Fruit fly (Drosophila melanogaster) whole organism, embryonic: ENCODE results near the gene CG11882.

Experiments
- Abd-B ChIP-seq: fragments of 200-800 bp; sonication (Bioruptor generic); optimal IDR thresholded peaks from 2 replicates; lab custom pipeline; 2018; ENCODE audit warnings: missing biosample characterization, mild to moderate bottlenecking, missing genetic modification characterization, moderate library complexity
- Atf6 ChIP-seq: fragments of 200-800 bp; sonication (Bioruptor generic); IDR thresholded peaks from 2 replicates; pipeline ENCODE4 v1.3.6; 2022; ENCODE audit warnings: missing biosample characterization, missing genetic modification characterization
- CG10565 ChIP-seq: fragments of 200-800 bp; sonication (Bioruptor generic); optimal IDR thresholded peaks from 3 replicates; lab custom pipeline; 2016; ENCODE audit warnings: missing biosample characterization, mild to moderate bottlenecking, missing genetic modification characterization
- CG11456 ChIP-seq: fragments of 200-800 bp; sonication (Bioruptor generic); IDR thresholded peaks from 3 replicates; pipeline ENCODE4 v1.3.6; 2022; ENCODE audit warnings: missing biosample characterization, missing genetic modification characterization
- CG11696 ChIP-seq: fragments of 200-800 bp; sonication (Bioruptor generic); IDR thresholded peaks from 2 replicates; pipeline ENCODE4 v1.3.6; 2022; ENCODE audit warnings: missing biosample characterization, missing genetic modification characterization
- CG12391 ChIP-seq: fragments of 200-800 bp; sonication (Bioruptor generic); optimal IDR thresholded peaks from 3 replicates; lab custom pipeline; 2018; ENCODE audit warnings: missing biosample characterization, mild to moderate bottlenecking, missing genetic modification characterization, moderate library complexity
- CG14667 ChIP-seq: fragments of 200-800 bp; sonication (Bioruptor generic); IDR thresholded peaks from 2 replicates; pipeline ENCODE4 v1.3.6; 2022; ENCODE audit warnings: missing biosample characterization, missing genetic modification characterization
- CG16815 ChIP-seq: fragments of 200-800 bp; sonication (Bioruptor generic); optimal IDR thresholded peaks from 3 replicates; lab custom pipeline; 2017; ENCODE audit warnings: missing biosample characterization, mild to moderate bottlenecking, missing genetic modification characterization
- CG17186 ChIP-seq: fragments of 200-800 bp; sonication (Bioruptor generic); optimal IDR thresholded peaks from 3 replicates; lab custom pipeline; 2017; ENCODE audit warnings: missing biosample characterization, missing genetic modification reagents, missing genetic modification characterization
- CG17612 ChIP-seq: fragments of 200-800 bp; sonication (Bioruptor generic); IDR thresholded peaks from 2 replicates; pipeline ENCODE4 v1.3.6; 2022; ENCODE audit warnings: missing biosample characterization, missing genetic modification characterization
- CG1792 ChIP-seq: fragments of 200-800 bp; sonication (Bioruptor generic); optimal IDR thresholded peaks from 2 replicates; lab custom pipeline; 2016; ENCODE audit warnings: missing biosample characterization, missing genetic modification characterization
- CG18619 ChIP-seq: fragments of 200-800 bp; sonication (Bioruptor generic); optimal IDR thresholded peaks from 3 replicates; lab custom pipeline; 2017; ENCODE audit warnings: missing biosample characterization, mild to moderate bottlenecking, missing genetic modification characterization
- CG30020 ChIP-seq: fragments of 200-800 bp; optimal IDR thresholded peaks from 2 replicates; lab custom pipeline; 2019; ENCODE audit warnings: missing biosample characterization, mild to moderate bottlenecking, missing genetic modification characterization, moderate library complexity
- CG3726 ChIP-seq: fragments of 200-800 bp; sonication (Bioruptor generic); IDR thresholded peaks from 3 replicates; pipeline ENCODE4, ENCODE4 v1.3.6; 2022; ENCODE audit warnings: missing biosample characterization, missing genetic modification characterization
- CG3995 ChIP-seq: fragments of 200-800 bp; sonication (Bioruptor generic); optimal IDR thresholded peaks from 3 replicates; lab custom pipeline; 2016; ENCODE audit warnings: missing biosample characterization, missing genetic modification characterization
- CG4404 ChIP-seq: fragments of 200-800 bp; sonication (Bioruptor generic); IDR thresholded peaks from 2 replicates; pipeline ENCODE4 v1.3.6; 2022; ENCODE audit warnings: missing biosample characterization, missing genetic modification characterization
- CG6689 ChIP-seq: fragments of 200-800 bp; sonication (Bioruptor generic); IDR thresholded peaks from 2 replicates; pipeline ENCODE4 v1.3.6; 2022; ENCODE audit warnings: missing biosample characterization, missing genetic modification characterization
- CG6813 ChIP-seq: fragments of 200-800 bp; sonication (Bioruptor generic); optimal IDR thresholded peaks from 2 replicates; lab custom pipeline; 2017; ENCODE audit warnings: missing biosample characterization, missing genetic modification characterization, mild to moderate bottlenecking, moderate library complexity, missing genetic modification reagents
- CG7786 ChIP-seq: fragments of 200-800 bp; sonication (Bioruptor generic); optimal IDR thresholded peaks from 2 replicates; lab custom pipeline; 2016; ENCODE audit warnings: missing biosample characterization, missing genetic modification characterization
- CG8359 ChIP-seq: fragments of 200-800 bp; sonication (Bioruptor generic); optimal IDR thresholded peaks from 2 replicates; lab custom pipeline; 2017; ENCODE audit warnings: missing biosample characterization, mild to moderate bottlenecking, missing genetic modification characterization, borderline replicate concordance
- D19B ChIP-seq: fragments of 200-800 bp; sonication (Bioruptor generic); optimal IDR thresholded peaks from 2 replicates; lab custom pipeline; 2017; ENCODE audit warnings: missing biosample characterization, mild to moderate bottlenecking, missing genetic modification characterization
- HLH3B ChIP-seq: fragments of 200-800 bp; sonication (Bioruptor generic); IDR thresholded peaks from 2 replicates; pipeline ENCODE4 v1.3.6; 2022; ENCODE audit warnings: missing biosample characterization, missing genetic modification characterization
- MBD-R2 ChIP-seq: fragments of 200-800 bp; sonication (Bioruptor generic); IDR thresholded peaks from 2 replicates; pipeline ENCODE4 v1.3.6; 2022; ENCODE audit warnings: missing biosample characterization, missing genetic modification characterization
- Ravus ChIP-seq: fragments of 200-800 bp; sonication (Bioruptor generic); IDR thresholded peaks from 2 replicates; pipeline ENCODE4 v1.3.6; 2022; ENCODE audit warnings: missing biosample characterization, missing genetic modification characterization
- Tbp ChIP-seq: fragments of >200 bp; optimal IDR thresholded peaks from 2 replicates; lab custom pipeline; 2018; ENCODE audit warnings: missing biosample characterization, missing genetic modification characterization
- Trl ChIP-seq, 3 experiments: fragments of >200 bp in 2 of 3; fragments of 200-800 bp in 1 of 3; sonication (Bioruptor generic) in 1 of 3; optimal IDR thresholded peaks; 2 replicates in 1 of 3; 3 replicates in 2 of 3; lab custom pipeline; 2016 to 2017; ENCODE audit warnings: missing biosample characterization in 1 of 3, missing genetic modification characterization in 1 of 3
- Vsx1 ChIP-seq: fragments of 200-800 bp; sonication (Bioruptor generic); optimal IDR thresholded peaks from 2 replicates; lab custom pipeline; 2017; ENCODE audit warnings: missing biosample characterization, mild to moderate bottlenecking, missing genetic modification characterization, missing genetic modification reagents
- ase ChIP-seq: fragments of 200-800 bp; sonication (Bioruptor generic); IDR thresholded peaks from 3 replicates; pipeline ENCODE4 v1.3.6; 2022; ENCODE audit warnings: missing biosample characterization, missing genetic modification characterization
- bowl ChIP-seq: fragments of 200-800 bp; sonication (Bioruptor generic); IDR thresholded peaks from 2 replicates; pipeline ENCODE4 v1.3.6; 2022; ENCODE audit warnings: missing biosample characterization, missing genetic modification characterization
- br ChIP-seq: fragments of >200 bp; optimal IDR thresholded peaks from 2 replicates; lab custom pipeline; 2017
- bsh ChIP-seq, 2 experiments: fragments of 200-800 bp; sonication (Bioruptor generic); optimal IDR thresholded peaks; 2 replicates each; lab custom pipeline; 2017 to 2018; ENCODE audit warnings: mild to moderate bottlenecking in 2 of 2, missing biosample characterization in 2 of 2, missing genetic modification characterization in 2 of 2, moderate library complexity in 1 of 2
- chinmo ChIP-seq: fragments of 200-800 bp; sonication (Bioruptor generic); IDR thresholded peaks from 4 replicates; pipeline ENCODE4 v1.3.6; 2022; ENCODE audit warnings: missing biosample characterization, missing genetic modification characterization; ENCODE audit not compliant: partially characterized antibody
- dmrt11E ChIP-seq: fragments of 200-800 bp; sonication (Bioruptor generic); optimal IDR thresholded peaks from 3 replicates; lab custom pipeline; 2018; ENCODE audit warnings: missing biosample characterization, mild to moderate bottlenecking, missing genetic modification characterization, moderate library complexity
- esg ChIP-seq: fragments of 200-800 bp; sonication (Bioruptor generic); conservative IDR thresholded peaks from 2 replicates; pipeline ENCODE4 v1.3.6; 2022; ENCODE audit warnings: missing biosample characterization, missing genetic modification characterization
- eve ChIP-seq, 2 experiments: fragments of >200 bp; optimal IDR thresholded peaks; 2 replicates each; lab custom pipeline; 2017; ENCODE audit warnings: missing biosample characterization in 2 of 2, missing genetic modification characterization in 2 of 2
- eyg ChIP-seq: fragments of 200-800 bp; sonication (Bioruptor generic); optimal IDR thresholded peaks from 3 replicates; lab custom pipeline; 2016; ENCODE audit warnings: missing biosample characterization, missing genetic modification characterization
- gcm ChIP-seq: fragments of 200-800 bp; sonication (Bioruptor generic); optimal IDR thresholded peaks from 2 replicates; lab custom pipeline; 2019; ENCODE audit warnings: missing biosample characterization, mild to moderate bottlenecking, missing genetic modification characterization, moderate library complexity
- hkb ChIP-seq, 2 experiments: fragments of 200-800 bp in 1 of 2; fragments of >200 bp in 1 of 2; sonication (Bioruptor generic) in 1 of 2; IDR thresholded peaks in 1 of 2; optimal IDR thresholded peaks in 1 of 2; 2 replicates each; pipeline versions ENCODE4 v1.3.6 to Lab custom; 2017 to 2022; ENCODE audit warnings: missing biosample characterization in 1 of 2, missing genetic modification characterization in 1 of 2
- inv ChIP-seq: fragments of 200-800 bp; sonication (Bioruptor generic); IDR thresholded peaks from 2 replicates; pipeline ENCODE4 v1.3.6; 2022; ENCODE audit warnings: missing biosample characterization, missing genetic modification characterization; ENCODE audit not compliant: partially characterized antibody
- nerfin-1 ChIP-seq: fragments of 200-800 bp; sonication (Bioruptor generic); optimal IDR thresholded peaks from 3 replicates; lab custom pipeline; 2019; ENCODE audit warnings: missing biosample characterization, mild to moderate bottlenecking, missing genetic modification characterization, moderate library complexity
- pb ChIP-seq: fragments of 200-800 bp; sonication (Bioruptor generic); optimal IDR thresholded peaks from 3 replicates; lab custom pipeline; 2016; ENCODE audit warnings: missing biosample characterization, missing genetic modification characterization
- sens-2 ChIP-seq: fragments of 200-800 bp; sonication (Bioruptor generic); IDR thresholded peaks from 2 replicates; pipeline ENCODE4 v1.3.6; 2022; ENCODE audit warnings: missing biosample characterization, missing genetic modification characterization
- slbo ChIP-seq: fragments of 200-800 bp; sonication (Bioruptor generic); IDR thresholded peaks from 2 replicates; pipeline ENCODE4 v1.3.6; 2022; ENCODE audit warnings: missing biosample characterization, missing genetic modification characterization
- slp2 ChIP-seq: fragments of 200-800 bp; sonication (Bioruptor generic); optimal IDR thresholded peaks from 2 replicates; lab custom pipeline; 2016; ENCODE audit warnings: missing biosample characterization, missing genetic modification characterization
- so ChIP-seq: fragments of 200-800 bp; sonication (Bioruptor generic); IDR thresholded peaks from 3 replicates; pipeline ENCODE4 v1.3.6; 2022; ENCODE audit warnings: missing biosample characterization, missing genetic modification characterization
- ssp ChIP-seq: fragments of 200-800 bp; sonication (Bioruptor generic); IDR thresholded peaks from 2 replicates; pipeline ENCODE4 v1.3.6; 2022; ENCODE audit warnings: missing biosample characterization, missing genetic modification characterization
- wor ChIP-seq: fragments of 200-800 bp; sonication (Bioruptor generic); IDR thresholded peaks from 2 replicates; pipeline ENCODE4 v1.3.6; 2022; ENCODE audit warnings: missing biosample characterization, missing genetic modification characterization
- zfh1 ChIP-seq: fragments of 200-800 bp; sonication (Bioruptor generic); IDR thresholded peaks from 3 replicates; pipeline ENCODE4 v1.3.6; 2022; ENCODE audit warnings: missing biosample characterization, missing genetic modification characterization
- zfh2 ChIP-seq: fragments of 200-800 bp; sonication (Bioruptor generic); optimal IDR thresholded peaks from 2 replicates; lab custom pipeline; 2016; ENCODE audit warnings: missing biosample characterization, missing genetic modification characterization

CG11882 gene

DNA sequence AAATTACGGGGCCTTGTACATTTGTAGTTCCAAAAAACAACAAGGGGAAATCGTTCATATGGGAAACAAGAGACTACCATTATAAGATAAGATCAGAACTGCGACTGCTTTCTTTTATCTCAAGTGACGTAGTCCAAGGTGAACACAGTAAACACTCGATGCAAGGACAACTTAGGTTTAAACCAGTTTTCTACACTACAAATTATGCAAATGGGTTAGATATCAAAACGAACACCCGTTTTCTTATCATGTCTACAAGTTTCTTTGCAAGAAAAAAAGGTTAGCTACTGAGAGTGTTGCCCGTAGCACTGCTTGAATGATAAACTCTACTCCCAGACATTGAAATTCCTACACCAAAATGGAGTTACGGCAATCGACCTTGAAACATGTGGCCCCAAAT, 23.8 kb downstream of the CG11882 start (continued):
- TF ChIP-seq esg (GFP tag; lab: Robert Waterston, UW) (peak; percentile 44; the same call in 1 of the 2 replicates), CG3995 (GFP tag; lab: Kevin White, UChicago) (peak; percentile 25), sens-2 (GFP tag; lab: Robert Waterston, UW) (peak; percentile 47; the same call in 1 of the 2 replicates), CG30020 (tag; lab: Kevin White, UChicago) (no peak), CG18619 (GFP tag; lab: Kevin White, UChicago) (peak; percentile 3), CG17612 (GFP tag; lab: Robert Waterston, UW) (peak; percentile 39; the same call in 1 of the 2 replicates), Tbp (no peak), CG7786 (GFP tag; lab: Kevin White, UChicago) (peak; percentile 69), CG3726 (GFP tag; lab: Robert Waterston, UW) (0 out of 3 replicates have a peak, but pooled peaks have one; percentile 56), bowl (GFP tag; lab: Robert Waterston, UW) (no peak), CG17186 (GFP tag; lab: Kevin White, UChicago) (no peak), CG6813 (GFP tag; lab: Kevin White, UChicago) (peak; percentile 38), MBD-R2 (peak; percentile 58), slp2 (GFP tag; lab: Kevin White, UChicago) (peak; percentile 6), Vsx1 (GFP tag; lab: Kevin White, UChicago) (no peak), br (no peak), bsh (GFP tag; optimal IDR thresholded peaks at IDR 0.05; lab: Kevin White, UChicago) (peak in 1 of 2 experiments; percentile 74), wor (GFP tag; lab: Robert Waterston, UW) (no peak), nerfin-1 (peak; percentile 2), zfh1 (GFP tag; lab: Robert Waterston, UW) (peak; percentile 81), so (GFP tag; lab: Robert Waterston, UW) (peak; percentile 44; the same call in 1 of the 3 replicates), ase (peak; percentile 37; the same call in 1 of the 3 replicates), CG12391 (tag; lab: Kevin White, UChicago) (peak; percentile 61), eve (GFP tag; optimal IDR thresholded peaks at IDR 0.05; lab: Kevin White, UChicago) (no peak), Abd-B (peak; percentile 53), D19B (peak; percentile 22), dmrt11E (tag; lab: Kevin White, UChicago) (peak; percentile 59), CG16815 (GFP tag; lab: Kevin White, UChicago) (peak; percentile 54), CG1792 (GFP tag; lab: Kevin White, UChicago) (no peak), hkb (optimal IDR thresholded peaks at IDR 0.05; lab: Kevin White, UChicago) (no peak), hkb (GFP tag; IDR thresholded peaks at IDR 0.05; lab: Robert Waterston, UW) (peak; percentile 67), zfh2 (GFP tag; lab: Kevin White, UChicago) (peak; percentile 76), slbo (GFP tag; lab: Robert Waterston, UW) (peak; percentile 82), Ravus (peak; percentile 9; the same call in 1 of the 2 replicates), CG14667 (peak; percentile 72), CG8359 (GFP tag; lab: Kevin White, UChicago) (peak; percentile 13), CG10565 (no peak), CG11696 (0 out of 2 replicates have a peak, but pooled peaks have one; percentile 20), eyg (GFP tag; lab: Kevin White, UChicago) (no peak), HLH3B (peak; percentile 76), Trl (optimal IDR thresholded peaks at IDR 0.05; lab: Kevin White, UChicago) (no peak), Trl (GFP tag; optimal IDR thresholded peaks at IDR 0.05; lab: Kevin White, UChicago) (peak; percentile 45), Atf6 (GFP tag; lab: Robert Waterston, UW) (peak; percentile 48; the same call in 1 of the 2 replicates), ssp (GFP tag; lab: Robert Waterston, UW) (peak; percentile 44; the same call in 1 of the 2 replicates), inv (GFP tag; lab: Robert Waterston, UW) (no peak), CG4404 (peak; percentile 77), CG6689 (GFP tag; lab: Robert Waterston, UW) (peak; percentile 87), chinmo (GFP tag; lab: Robert Waterston, UW) (no peak), gcm (GFP tag; lab: Kevin White, UChicago) (peak; percentile 34), CG11456 (GFP tag; lab: Robert Waterston, UW) (peak; percentile 70; the same call in 2 of the 3 replicates), pb (GFP tag; lab: Kevin White, UChicago) (peak; percentile 64)
